Fruit fly (Drosophila melanogaster): ENCODE data around the gene CG42371.

The CG42371 gene

dm6 chr2L:2214004-2214403 is 3.0 kb downstream of the CG42371 start, which contains the start of the genes Uch and CG34174:
Gene Uch (minus strand): TSS chr2L:2214211.
Gene CG34174 (plus strand): TSS chr2L:2214266.
- TF ChIP-seq Dll (GFP tag; IDR thresholded peaks at IDR 0.05; ENCODE audit: partially characterized antibody) (peak; percentile 82), CG15601 (tag; optimal IDR thresholded peaks at IDR 0.05) (peak; percentile 42), Dip3 (GFP tag; optimal IDR thresholded peaks at IDR 0.05) (no peak), schlank (tag; optimal IDR thresholded peaks at IDR 0.05) (no peak), ERR (GFP tag; optimal IDR thresholded peaks at IDR 0.05) (no peak), CG12299 (tag; optimal IDR thresholded peaks at IDR 0.05) (peak; percentile 22), Max (GFP tag; optimal IDR thresholded peaks at IDR 0.05) (peak; percentile 20), oc (tag; optimal IDR thresholded peaks at IDR 0.05) (no peak), Trl (optimal IDR thresholded peaks at IDR 0.05) (peak in 1 of 2 experiments; percentile 19), Trl (GFP tag; optimal IDR thresholded peaks at IDR 0.05) (peak; percentile 4), CG2712 (tag; optimal IDR thresholded peaks at IDR 0.05) (peak; percentile 23), BtbVII (GFP tag; optimal IDR thresholded peaks at IDR 0.05) (peak; percentile 15), CG6791 (GFP tag; IDR thresholded peaks at IDR 0.05; ENCODE audit: partially characterized antibody) (peak; percentile 65), unc-4 (GFP tag; IDR thresholded peaks at IDR 0.05; ENCODE audit: partially characterized antibody) (peak; percentile 77), cato (GFP tag; optimal IDR thresholded peaks at IDR 0.05; ENCODE audit: borderline replicate concordance) (no peak), CG14441 (GFP tag; IDR thresholded peaks at IDR 0.05) (no peak), row (GFP tag; IDR thresholded peaks at IDR 0.05) (0 out of 3 replicates have a peak, but pooled peaks have one; percentile 14), Mes4 (GFP tag; optimal IDR thresholded peaks at IDR 0.05) (no peak), mam (GFP tag; optimal IDR thresholded peaks at IDR 0.05) (peak; percentile 0), ato (GFP tag; IDR thresholded peaks at IDR 0.05; ENCODE audit: partially characterized antibody) (0 out of 2 replicates have a peak, but pooled peaks have one; percentile 39), hkb (optimal IDR thresholded peaks at IDR 0.05) (peak; percentile 74), hkb (GFP tag; IDR thresholded peaks at IDR 0.05) (no peak), Abd-B (GFP tag; optimal IDR thresholded peaks at IDR 0.05) (peak; percentile 44), CG3726 (GFP tag; IDR thresholded peaks at IDR 0.05) (no peak), Bgb (GFP tag; IDR thresholded peaks at IDR 0.05; ENCODE audit: partially characterized antibody) (peak; percentile 68), Chrac-16 (GFP tag; optimal IDR thresholded peaks at IDR 0.05) (peak; percentile 5), Lhr (GFP tag; optimal IDR thresholded peaks at IDR 0.05) (peak; percentile 66), CG12659 (GFP tag; optimal IDR thresholded peaks at IDR 0.05) (peak; percentile 68), CG13894 (tag; optimal IDR thresholded peaks at IDR 0.05) (peak; percentile 61), CG16813 (GFP tag; IDR thresholded peaks at IDR 0.05; ENCODE audit: partially characterized antibody) (peak; percentile 70), nerfin-1 (tag; optimal IDR thresholded peaks at IDR 0.05) (peak; percentile 24), ewg (GFP tag; optimal IDR thresholded peaks at IDR 0.05) (peak; percentile 25), pzg (GFP tag; optimal IDR thresholded peaks at IDR 0.05) (peak; percentile 78), CG13624 (GFP tag; optimal IDR thresholded peaks at IDR 0.05) (peak; percentile 45), CG3281 (GFP tag; optimal IDR thresholded peaks at IDR 0.05) (peak; percentile 28), CG2120 (GFP tag; optimal IDR thresholded peaks at IDR 0.05) (peak; percentile 5), CG32767 (GFP tag; IDR thresholded peaks at IDR 0.05) (no peak), CG1233 (GFP tag; optimal IDR thresholded peaks at IDR 0.05) (peak; percentile 9), Adf1 (GFP tag; IDR thresholded peaks at IDR 0.05) (no peak), CG17186 (GFP tag; optimal IDR thresholded peaks at IDR 0.05) (peak; percentile 24), B-H2 (GFP tag; optimal IDR thresholded peaks at IDR 0.05) (peak; percentile 38), Opbp (GFP tag; IDR thresholded peaks at IDR 0.05; ENCODE audit: partially characterized antibody) (0 out of 3 replicates have a peak, but pooled peaks have one; percentile 17), CG13424 (tag; optimal IDR thresholded peaks at IDR 0.05) (peak; percentile 37), Fer1 (GFP tag; optimal IDR thresholded peaks at IDR 0.05) (peak; percentile 45), CG10147 (GFP tag; optimal IDR thresholded peaks at IDR 0.05) (peak; percentile 45), CG13287 (GFP tag; IDR thresholded peaks at IDR 0.05; ENCODE audit: partially characterized antibody) (peak; percentile 87), bcd (GFP tag; optimal IDR thresholded peaks at IDR 0.05) (peak; percentile 24), CG17385 (GFP tag; optimal IDR thresholded peaks at IDR 0.05) (peak; percentile 40), CG10267 (tag; optimal IDR thresholded peaks at IDR 0.05) (peak; percentile 95), CG17829 (tag; optimal IDR thresholded peaks at IDR 0.05) (peak; percentile 19)

All from whole organism, embryonic.